Worm (Caenorhabditis elegans): ENCODE results near the gene spp-27.

- TF ChIP-seq nhr-237 (tag; optimal IDR thresholded peaks at IDR 0.05) (no peak), efl-1 (optimal IDR thresholded peaks at IDR 0.05) (no peak), efl-1 (GFP tag; optimal IDR thresholded peaks at IDR 0.05 in 1 of 2) (no peak), lin-15B (tag; optimal IDR thresholded peaks at IDR 0.05) (no peak)
Observed at ce11 chrV:6565851-6566386, 9.0 kb upstream of the spp-27 start, which contains the start of gene K04A8.1.

All from whole organism, L1 larva.